Worm (Caenorhabditis elegans) whole organism, L1 larva: ENCODE results near the gene ham-3.

ENCODE experiments used
- blmp-1 ChIP-seq: fragments of 150-350 bp; optimal IDR thresholded peaks from 2 replicates; lab custom pipeline; 2014; ENCODE audit warnings: missing biosample characterization, missing genetic modification characterization
- ceh-82 ChIP-seq, 3 experiments: fragments of 150-350 bp in 1 of 3; sonication (generic microtip) in 2 of 3; optimal IDR thresholded peaks; 2 replicates each; lab custom pipeline; 2014 to 2017; ENCODE audit warnings: missing biosample characterization in 3 of 3, missing genetic modification characterization in 3 of 3
- ceh-88 ChIP-seq: fragments of 200-800 bp; sonication (Bioruptor generic); IDR thresholded peaks from 2 replicates; pipeline ENCODE4 v1.3.6; 2022; ENCODE audit warnings: missing genetic modification characterization, missing compliant biosample characterization
- ces-1 ChIP-seq: fragments of 150-350 bp; optimal IDR thresholded peaks from 2 replicates; lab custom pipeline; 2014; ENCODE audit warnings: missing biosample characterization, missing genetic modification reagents, missing genetic modification characterization
- efl-1 ChIP-seq, 4 experiments: fragments of 150-350 bp; optimal IDR thresholded peaks in 3 of 4; peaks in 1 of 4; 1 replicate in 1 of 4; 2 replicates in 3 of 4; lab custom pipeline; 2014; ENCODE audit warnings: missing biosample characterization in 2 of 4, missing genetic modification characterization in 2 of 4, missing genetic modification reagents in 2 of 4
- efl-3 ChIP-seq: fragments of 200-800 bp; sonication (Bioruptor generic); optimal IDR thresholded peaks from 2 replicates; lab custom pipeline; 2018; ENCODE audit warnings: mild to moderate bottlenecking, missing genetic modification characterization, missing compliant biosample characterization
- egl-27 ChIP-seq, 2 experiments: fragments of 150-350 bp in 1 of 2; sonication (generic microtip); optimal IDR thresholded peaks; 3 replicates each; lab custom pipeline; 2017 to 2018; ENCODE audit warnings: missing biosample characterization in 2 of 2, missing genetic modification characterization in 2 of 2, missing genetic modification reagents in 2 of 2
- elt-2 ChIP-seq: sonication (generic microtip); optimal IDR thresholded peaks from 2 replicates; lab custom pipeline; 2016; ENCODE audit warnings: missing genetic modification characterization, mild to moderate bottlenecking, inconsistent platforms, missing compliant biosample characterization, missing genetic modification reagents
- ets-5 ChIP-seq: fragments of 200-800 bp; sonication (Bioruptor generic); IDR thresholded peaks from 2 replicates; pipeline ENCODE4 v1.3.6; 2022; ENCODE audit warnings: missing genetic modification characterization, missing compliant biosample characterization
- fkh-10 ChIP-seq: sonication (generic microtip); optimal IDR thresholded peaks from 2 replicates; lab custom pipeline; 2017; ENCODE audit warnings: missing biosample characterization, missing genetic modification reagents, missing genetic modification characterization
- fkh-4 ChIP-seq: sonication (generic microtip); optimal IDR thresholded peaks from 2 replicates; lab custom pipeline; 2016; ENCODE audit warnings: missing compliant biosample characterization, missing genetic modification characterization, borderline replicate concordance
- fkh-8 ChIP-seq: sonication (generic microtip); optimal IDR thresholded peaks from 2 replicates; lab custom pipeline; 2016; ENCODE audit warnings: mild to moderate bottlenecking, missing genetic modification characterization, missing compliant biosample characterization
- fos-1 ChIP-seq: fragments of 150-350 bp; optimal IDR thresholded peaks from 2 replicates; lab custom pipeline; 2014; ENCODE audit warnings: missing biosample characterization, missing genetic modification characterization
- lin-14 ChIP-seq: fragments of 200-800 bp; sonication (Bioruptor generic); optimal IDR thresholded peaks from 2 replicates; lab custom pipeline; 2018; ENCODE audit warnings: mild to moderate bottlenecking, missing genetic modification characterization, moderate library complexity, missing compliant biosample characterization
- lin-15B ChIP-seq: fragments of 150-350 bp; sonication (generic microtip); optimal IDR thresholded peaks from 3 replicates; lab custom pipeline; 2014; ENCODE audit warnings: missing biosample characterization, missing genetic modification characterization
- lin-35 ChIP-seq, 2 experiments: fragments of 150-350 bp; optimal IDR thresholded peaks; 2 replicates each; lab custom pipeline; 2014; ENCODE audit warnings: missing biosample characterization in 2 of 2, missing genetic modification characterization in 2 of 2, missing genetic modification reagents in 2 of 2
- lin-39 ChIP-seq: fragments of 150-350 bp; optimal IDR thresholded peaks from 2 replicates; lab custom pipeline; 2014; ENCODE audit warnings: missing biosample characterization, missing genetic modification reagents, missing genetic modification characterization
- lsy-2 ChIP-seq, 2 experiments: fragments of 150-350 bp; optimal IDR thresholded peaks; 2 replicates each; lab custom pipeline; 2014; ENCODE audit warnings: missing biosample characterization in 2 of 2, missing genetic modification characterization in 2 of 2
- mdl-1 ChIP-seq, 2 experiments: fragments of 150-350 bp; optimal IDR thresholded peaks; 2 replicates each; lab custom pipeline; 2014 to 2017; ENCODE audit warnings: missing biosample characterization in 2 of 2, missing genetic modification characterization in 2 of 2, inconsistent platforms in 1 of 2
- mep-1 ChIP-seq: fragments of 150-350 bp; optimal IDR thresholded peaks from 2 replicates; lab custom pipeline; 2014; ENCODE audit warnings: missing biosample characterization, missing genetic modification characterization
- nhr-11 ChIP-seq: fragments of 150-350 bp; optimal IDR thresholded peaks from 2 replicates; lab custom pipeline; 2014; ENCODE audit warnings: missing biosample characterization, missing genetic modification characterization
- nhr-12 ChIP-seq: sonication (generic microtip); optimal IDR thresholded peaks from 2 replicates; lab custom pipeline; 2017; ENCODE audit warnings: missing biosample characterization, missing genetic modification characterization
- nhr-19 ChIP-seq: fragments of 200-800 bp; sonication (Bioruptor generic); conservative IDR thresholded peaks from 2 replicates; pipeline ENCODE4 v1.3.6; 2022; ENCODE audit warnings: missing genetic modification characterization, missing compliant biosample characterization
- nhr-47 ChIP-seq: sonication (generic microtip); optimal IDR thresholded peaks from 2 replicates; lab custom pipeline; 2016; ENCODE audit warnings: mild to moderate bottlenecking, missing genetic modification characterization, moderate library complexity, missing compliant biosample characterization
- nhr-71 ChIP-seq: sonication (generic microtip); optimal IDR thresholded peaks from 2 replicates; lab custom pipeline; 2016; ENCODE audit warnings: mild to moderate bottlenecking, missing genetic modification characterization, moderate library complexity, missing compliant biosample characterization
- nhr-77 ChIP-seq: fragments of 150-350 bp; optimal IDR thresholded peaks from 2 replicates; lab custom pipeline; 2014; ENCODE audit warnings: missing biosample characterization, missing genetic modification characterization
- nhr-84 ChIP-seq: sonication (generic microtip); optimal IDR thresholded peaks from 2 replicates; lab custom pipeline; 2017; ENCODE audit warnings: missing biosample characterization, missing genetic modification characterization
- nhr-85 ChIP-seq: sonication (generic microtip); peaks from one replicate; lab custom pipeline; 2016; ENCODE audit warnings: missing genetic modification characterization, inconsistent platforms, missing compliant biosample characterization
- nhr-90 ChIP-seq: sonication (generic microtip); optimal IDR thresholded peaks from 2 replicates; lab custom pipeline; 2016; ENCODE audit warnings: mild to moderate bottlenecking, missing genetic modification characterization, missing compliant biosample characterization; ENCODE audit not compliant: poor library complexity
- pax-3 ChIP-seq: fragments of 200-800 bp; sonication (Bioruptor generic); optimal IDR thresholded peaks from 2 replicates; lab custom pipeline; 2018; ENCODE audit warnings: mild to moderate bottlenecking, missing genetic modification characterization, moderate library complexity, missing compliant biosample characterization
- rnt-1 ChIP-seq: sonication (generic microtip); optimal IDR thresholded peaks from 2 replicates; lab custom pipeline; 2016; ENCODE audit warnings: mild to moderate bottlenecking, missing genetic modification characterization, moderate library complexity, missing compliant biosample characterization
- snu-23 ChIP-seq: sonication (generic microtip); optimal IDR thresholded peaks from 2 replicates; lab custom pipeline; 2016; ENCODE audit warnings: missing genetic modification characterization, missing compliant biosample characterization
- sox-4 ChIP-seq: sonication (generic microtip); optimal IDR thresholded peaks from 2 replicates; lab custom pipeline; 2016; ENCODE audit warnings: missing genetic modification characterization, missing compliant biosample characterization
- swsn-7 ChIP-seq: sonication (generic microtip); optimal IDR thresholded peaks from 2 replicates; lab custom pipeline; 2016; ENCODE audit warnings: missing genetic modification characterization, missing compliant biosample characterization
- unc-130 ChIP-seq: fragments of 150-350 bp; optimal IDR thresholded peaks from 2 replicates; lab custom pipeline; 2017; ENCODE audit warnings: missing biosample characterization, missing genetic modification characterization, inconsistent platforms
- zag-1 ChIP-seq: fragments of 150-350 bp; optimal IDR thresholded peaks from 2 replicates; lab custom pipeline; 2014; ENCODE audit warnings: missing biosample characterization, missing genetic modification characterization
- ztf-4 ChIP-seq: fragments of 150-350 bp; optimal IDR thresholded peaks from 2 replicates; lab custom pipeline; 2014; ENCODE audit warnings: missing biosample characterization, missing genetic modification characterization

ham-3 gene

ce11 chrIII:10150710-10151109, 30.1 kb downstream of the ham-3 start (continued):
- peak; percentile 61 for TF ChIP-seq nhr-47 (tag; lab: Kevin White, UChicago)
- no peak for TF ChIP-seq ces-1 (GFP tag; lab: Kevin White, UChicago)
- TF ChIP-seq lin-15B (tag; lab: Kevin White, UChicago), result no peak
- no peak for TF ChIP-seq zag-1 (tag; lab: Kevin White, UChicago)
- no peak for TF ChIP-seq nhr-12
- TF ChIP-seq elt-2 (tag; lab: Kevin White, UChicago), result no peak
- TF ChIP-seq blmp-1 (tag; lab: Kevin White, UChicago), result no peak
- TF ChIP-seq swsn-7 (tag; lab: Kevin White, UChicago), result peak; percentile 32
- no peak for TF ChIP-seq efl-3 (GFP tag; lab: Kevin White, UChicago)
- no peak for TF ChIP-seq nhr-11
- no peak for TF ChIP-seq nhr-84 (tag; lab: Kevin White, UChicago)
- TF ChIP-seq fos-1 (tag; lab: Kevin White, UChicago), result no peak
- peak; percentile 77 for TF ChIP-seq sox-4
- no peak for TF ChIP-seq fkh-4 (tag; lab: Kevin White, UChicago)
- peak; percentile 40 for TF ChIP-seq pax-3
- no peak for TF ChIP-seq nhr-85 (tag; lab: Kevin White, UChicago)
- no peak for TF ChIP-seq mdl-1 (tag; optimal IDR thresholded peaks at IDR 0.05; lab: Kevin White, UChicago)
- no peak for TF ChIP-seq unc-130 (tag; lab: Kevin White, UChicago)

ce11 chrIII:10151719-10152118, 31.1 kb downstream of the ham-3 start:
- TF ChIP-seq ceh-82 (tag; optimal IDR thresholded peaks at IDR 0.05; lab: Kevin White, UChicago) (peak in 2 of 3 experiments; percentile 10 to 49), rnt-1 (peak; percentile 42), lin-14 (GFP tag; lab: Kevin White, UChicago) (peak; percentile 88), fkh-10 (GFP tag; lab: Kevin White, UChicago) (peak; percentile 35), fos-1 (tag; lab: Kevin White, UChicago) (no peak), egl-27 (tag; optimal IDR thresholded peaks at IDR 0.05; lab: Kevin White, UChicago) (no peak), ceh-88 (GFP tag; lab: Robert Waterston, UW) (no peak), snu-23 (GFP tag; lab: Kevin White, UChicago) (peak; percentile 13), efl-1 (optimal IDR thresholded peaks at IDR 0.05; lab: Kevin White, UChicago) (no peak), efl-1 (GFP tag; optimal IDR thresholded peaks at IDR 0.05 in 1 of 2; lab: Kevin White, UChicago) (peak in 1 of 2 experiments; percentile 14), lsy-2 (tag; optimal IDR thresholded peaks at IDR 0.05; lab: Kevin White, UChicago) (peak in 1 of 2 experiments; percentile 26), nhr-47 (tag; lab: Kevin White, UChicago) (no peak), nhr-19 (GFP tag; lab: Robert Waterston, UW) (peak; percentile 29; the same call in 1 of the 2 replicates), fkh-8 (tag; lab: Kevin White, UChicago) (peak; percentile 73), nhr-77 (tag; lab: Kevin White, UChicago) (no peak), ztf-4 (tag; lab: Kevin White, UChicago) (peak; percentile 8), ets-5 (GFP tag; lab: Robert Waterston, UW) (no peak), ces-1 (GFP tag; lab: Kevin White, UChicago) (peak; percentile 26), nhr-12 (no peak), mep-1 (peak; percentile 11), nhr-71 (tag; lab: Kevin White, UChicago) (peak; percentile 31), lin-35 (GFP tag; optimal IDR thresholded peaks at IDR 0.05; lab: Kevin White, UChicago) (peak in 1 of 2 experiments; percentile 39)
- TF ChIP-seq, all 84 proteins: peak for 14

- TF ChIP-seq lin-39 (tag; lab: Kevin White, UChicago) (no peak), nhr-90 (tag; lab: Kevin White, UChicago) (no peak)
Measured at ce11 chrIII:10152495-10152894, 31.9 kb downstream of the ham-3 start, which contains the start of gene nac-3. Gene nac-3, plus strand, starts transcription at chrIII:10152795.
